Fruit fly (Drosophila melanogaster) whole organism, embryonic: ENCODE data around the gene CG42758.
A peak's percentile ranks its signal among the peaks of the same experiment; 100 is the strongest.

Experiments used
- Abd-B ChIP-seq: fragments of 200-800 bp; sonication (Bioruptor generic); optimal IDR thresholded peaks from 2 replicates; lab custom pipeline; 2018; ENCODE audit warnings: missing biosample characterization, mild to moderate bottlenecking, missing genetic modification characterization, moderate library complexity
- BEAF-32 ChIP-seq: fragments of 200-800 bp; sonication (Bioruptor generic); optimal IDR thresholded peaks from 3 replicates; lab custom pipeline; 2017; ENCODE audit warnings: missing biosample characterization, missing genetic modification characterization, mild to moderate bottlenecking, moderate library complexity, missing genetic modification reagents
- Bdp1 ChIP-seq: fragments of 200-800 bp; sonication (Bioruptor generic); optimal IDR thresholded peaks from 3 replicates; lab custom pipeline; 2016; ENCODE audit warnings: missing biosample characterization, missing genetic modification characterization
- CG13424 ChIP-seq: fragments of 200-800 bp; sonication (Bioruptor generic); optimal IDR thresholded peaks from 2 replicates; lab custom pipeline; 2019; ENCODE audit warnings: missing biosample characterization, mild to moderate bottlenecking, missing genetic modification characterization, moderate library complexity
- CG13624 ChIP-seq: fragments of 200-800 bp; sonication (Bioruptor generic); optimal IDR thresholded peaks from 2 replicates; lab custom pipeline; 2016; ENCODE audit warnings: missing biosample characterization, missing genetic modification characterization
- CG15269 ChIP-seq: fragments of 200-800 bp; sonication (Bioruptor generic); optimal IDR thresholded peaks from 2 replicates; lab custom pipeline; 2018; ENCODE audit warnings: missing biosample characterization, mild to moderate bottlenecking, missing genetic modification characterization, moderate library complexity
- CG1529 ChIP-seq: fragments of 200-800 bp; sonication (Bioruptor generic); optimal IDR thresholded peaks from 3 replicates; lab custom pipeline; 2018; ENCODE audit warnings: missing biosample characterization, missing genetic modification characterization
- CG17186 ChIP-seq: fragments of 200-800 bp; sonication (Bioruptor generic); optimal IDR thresholded peaks from 3 replicates; lab custom pipeline; 2017; ENCODE audit warnings: missing biosample characterization, missing genetic modification reagents, missing genetic modification characterization
- CG17361 ChIP-seq: fragments of 200-800 bp; sonication (Bioruptor generic); IDR thresholded peaks from 3 replicates; pipeline ENCODE4 v1.3.6; 2022; ENCODE audit warnings: missing biosample characterization, missing genetic modification characterization
- CG2120 ChIP-seq: fragments of 200-800 bp; sonication (Bioruptor generic); optimal IDR thresholded peaks from 3 replicates; lab custom pipeline; 2016; ENCODE audit warnings: missing biosample characterization, missing genetic modification characterization
- CG3847 ChIP-seq: fragments of 200-800 bp; sonication (Bioruptor generic); IDR thresholded peaks from 2 replicates; pipeline ENCODE4 v1.3.6; 2022; ENCODE audit warnings: missing biosample characterization, missing genetic modification characterization
- CG42726 ChIP-seq: fragments of 200-800 bp; sonication (Bioruptor generic); IDR thresholded peaks from 2 replicates; pipeline ENCODE4 v1.3.6; 2022; ENCODE audit warnings: missing biosample characterization, missing genetic modification characterization; ENCODE audit not compliant: partially characterized antibody
- CG43689 ChIP-seq: fragments of 200-800 bp; sonication (Bioruptor generic); IDR thresholded peaks from 2 replicates; pipeline ENCODE4 v1.3.6; 2022; ENCODE audit warnings: missing biosample characterization, missing genetic modification characterization
- CG7271 ChIP-seq: fragments of 200-800 bp; sonication (Bioruptor generic); optimal IDR thresholded peaks from 2 replicates; lab custom pipeline; 2018; ENCODE audit warnings: missing biosample characterization, mild to moderate bottlenecking, missing genetic modification characterization, moderate library complexity
- CG8388 ChIP-seq: fragments of 200-800 bp; sonication (Bioruptor generic); optimal IDR thresholded peaks from 2 replicates; lab custom pipeline; 2019; ENCODE audit warnings: missing biosample characterization, mild to moderate bottlenecking, missing genetic modification characterization, moderate library complexity
- CTCF ChIP-seq: fragments of 200-800 bp; sonication (Bioruptor generic); optimal IDR thresholded peaks from 2 replicates; lab custom pipeline; 2017; ENCODE audit warnings: missing biosample characterization, mild to moderate bottlenecking, missing genetic modification characterization, moderate library complexity
- Camta ChIP-seq: fragments of 200-800 bp; sonication (Bioruptor generic); optimal IDR thresholded peaks from 2 replicates; lab custom pipeline; 2016; ENCODE audit warnings: missing biosample characterization, missing genetic modification characterization
- Chrac-16 ChIP-seq: fragments of 200-800 bp; sonication (Bioruptor generic); optimal IDR thresholded peaks from 3 replicates; lab custom pipeline; 2016; ENCODE audit warnings: missing biosample characterization, missing genetic modification characterization
- Deaf1 ChIP-seq: fragments of 200-800 bp; optimal IDR thresholded peaks from 3 replicates; lab custom pipeline; 2019; ENCODE audit warnings: missing biosample characterization, mild to moderate bottlenecking, missing genetic modification characterization, moderate library complexity
- Dip3 ChIP-seq: fragments of 200-800 bp; sonication (Bioruptor generic); optimal IDR thresholded peaks from 3 replicates; lab custom pipeline; 2016; ENCODE audit warnings: missing biosample characterization, missing genetic modification characterization
- Dll ChIP-seq: fragments of 200-800 bp; sonication (Bioruptor generic); IDR thresholded peaks from 4 replicates; pipeline ENCODE4 v1.3.6; 2022; ENCODE audit warnings: missing biosample characterization, missing genetic modification characterization; ENCODE audit not compliant: partially characterized antibody
- Dref ChIP-seq: fragments of 200-800 bp; sonication (Bioruptor generic); IDR thresholded peaks from 2 replicates; pipeline ENCODE4 v1.3.6; 2022; ENCODE audit warnings: missing biosample characterization, missing genetic modification characterization
- E2f2 ChIP-seq: fragments of 200-800 bp; sonication (Bioruptor generic); IDR thresholded peaks from 2 replicates; pipeline ENCODE4 v1.3.6; 2022; ENCODE audit warnings: missing biosample characterization, missing genetic modification characterization
- Gug ChIP-seq: fragments of 200-800 bp; sonication (Bioruptor generic); IDR thresholded peaks from 4 replicates; pipeline ENCODE4 v1.3.6; 2022; ENCODE audit warnings: missing biosample characterization, missing genetic modification characterization
- HHEX ChIP-seq: fragments of 200-800 bp; sonication (Bioruptor generic); optimal IDR thresholded peaks from 3 replicates; lab custom pipeline; 2017; ENCODE audit warnings: missing biosample characterization, mild to moderate bottlenecking, missing genetic modification characterization, missing genetic modification reagents
- HLH3B ChIP-seq: fragments of 200-800 bp; sonication (Bioruptor generic); IDR thresholded peaks from 2 replicates; pipeline ENCODE4 v1.3.6; 2022; ENCODE audit warnings: missing biosample characterization, missing genetic modification characterization
- Hand ChIP-seq: fragments of 200-800 bp; sonication (Bioruptor generic); optimal IDR thresholded peaks from 2 replicates; lab custom pipeline; 2017; ENCODE audit warnings: mild to moderate bottlenecking, missing biosample characterization, missing genetic modification reagents, missing genetic modification characterization
- HmgZ ChIP-seq: fragments of 200-800 bp; sonication (Bioruptor generic); optimal IDR thresholded peaks from 2 replicates; lab custom pipeline; 2018; ENCODE audit warnings: missing biosample characterization, mild to moderate bottlenecking, missing genetic modification characterization
- Hmr ChIP-seq: fragments of 200-800 bp; sonication (Bioruptor generic); optimal IDR thresholded peaks from 3 replicates; lab custom pipeline; 2017; ENCODE audit warnings: mild to moderate bottlenecking, missing biosample characterization, missing genetic modification reagents, missing genetic modification characterization
- MTF-1 ChIP-seq: fragments of 200-800 bp; sonication (Bioruptor generic); optimal IDR thresholded peaks from 2 replicates; lab custom pipeline; 2018; ENCODE audit warnings: missing biosample characterization, mild to moderate bottlenecking, missing genetic modification characterization, borderline replicate concordance
- Med ChIP-seq: fragments of 200-800 bp; sonication (Bioruptor generic); peaks from one replicate; lab custom pipeline; 2016; ENCODE audit warnings: missing biosample characterization, missing genetic modification characterization, mild to moderate bottlenecking, inconsistent platforms, moderate library complexity
- NC2α ChIP-seq: fragments of 200-800 bp; sonication (Bioruptor generic); optimal IDR thresholded peaks from 2 replicates; lab custom pipeline; 2016; ENCODE audit warnings: missing biosample characterization, missing genetic modification characterization
- NfI ChIP-seq: fragments of 200-800 bp; sonication (Bioruptor generic); optimal IDR thresholded peaks from 3 replicates; lab custom pipeline; 2018; ENCODE audit warnings: missing biosample characterization, mild to moderate bottlenecking, missing genetic modification characterization, moderate library complexity
- Pdp1 ChIP-seq, 2 experiments: fragments of 200-800 bp; sonication (Bioruptor generic); optimal IDR thresholded peaks; 3 replicates each; lab custom pipeline; 2016; ENCODE audit warnings: missing biosample characterization in 2 of 2, missing genetic modification characterization in 2 of 2, mild to moderate bottlenecking in 1 of 2, moderate library complexity in 1 of 2
- Sin3A ChIP-seq: fragments of >200 bp; optimal IDR thresholded peaks from 2 replicates; lab custom pipeline; 2018
- TFAM ChIP-seq: fragments of 200-800 bp; sonication (Bioruptor generic); optimal IDR thresholded peaks from 2 replicates; lab custom pipeline; 2017; ENCODE audit warnings: missing biosample characterization, missing genetic modification characterization, inconsistent platforms
- Xbp1 ChIP-seq: fragments of 200-800 bp; sonication (Bioruptor generic); optimal IDR thresholded peaks from 3 replicates; lab custom pipeline; 2016; ENCODE audit warnings: missing biosample characterization, mild to moderate bottlenecking, missing genetic modification characterization
- bcd ChIP-seq: fragments of 200-800 bp; sonication (Bioruptor generic); optimal IDR thresholded peaks from 2 replicates; lab custom pipeline; 2017; ENCODE audit warnings: missing biosample characterization, mild to moderate bottlenecking, missing genetic modification characterization
- disco-r ChIP-seq: fragments of 200-800 bp; sonication (Bioruptor generic); optimal IDR thresholded peaks from 2 replicates; lab custom pipeline; 2016; ENCODE audit warnings: missing biosample characterization, missing genetic modification characterization
- en ChIP-seq: fragments of 200-800 bp; sonication (Bioruptor generic); optimal IDR thresholded peaks from 2 replicates; lab custom pipeline; 2016; ENCODE audit warnings: missing biosample characterization, missing genetic modification characterization
- gcm ChIP-seq: fragments of 200-800 bp; sonication (Bioruptor generic); optimal IDR thresholded peaks from 2 replicates; lab custom pipeline; 2019; ENCODE audit warnings: missing biosample characterization, mild to moderate bottlenecking, missing genetic modification characterization, moderate library complexity
- gt ChIP-seq: fragments of 200-800 bp; sonication (Bioruptor generic); IDR thresholded peaks from 2 replicates; pipeline ENCODE4 v1.3.6; 2022; ENCODE audit warnings: missing biosample characterization, missing genetic modification characterization
- mam ChIP-seq: fragments of 200-800 bp; sonication (Bioruptor generic); optimal IDR thresholded peaks from 3 replicates; lab custom pipeline; 2016; ENCODE audit warnings: missing biosample characterization, missing genetic modification characterization
- nom ChIP-seq: fragments of 200-800 bp; sonication (Bioruptor generic); optimal IDR thresholded peaks from 2 replicates; lab custom pipeline; 2017; ENCODE audit warnings: missing biosample characterization, missing genetic modification characterization, mild to moderate bottlenecking, moderate library complexity, missing genetic modification reagents
- pita ChIP-seq: fragments of 200-800 bp; sonication (Bioruptor generic); optimal IDR thresholded peaks from 2 replicates; lab custom pipeline; 2017; ENCODE audit warnings: missing biosample characterization, mild to moderate bottlenecking, missing genetic modification characterization
- rib ChIP-seq: fragments of 200-800 bp; sonication (Bioruptor generic); IDR thresholded peaks from 2 replicates; pipeline ENCODE4 v1.3.6; 2022; ENCODE audit warnings: missing biosample characterization, missing genetic modification characterization
- row ChIP-seq: fragments of 200-800 bp; sonication (Bioruptor generic); IDR thresholded peaks from 3 replicates; pipeline ENCODE4 v1.3.6; 2022; ENCODE audit warnings: missing biosample characterization, missing genetic modification characterization
- slbo ChIP-seq: fragments of 200-800 bp; sonication (Bioruptor generic); IDR thresholded peaks from 2 replicates; pipeline ENCODE4 v1.3.6; 2022; ENCODE audit warnings: missing biosample characterization, missing genetic modification characterization
- usp ChIP-seq: fragments of >200 bp; optimal IDR thresholded peaks from 2 replicates; lab custom pipeline; 2017; ENCODE audit warnings: missing biosample characterization, missing genetic modification characterization
- vfl ChIP-seq: fragments of 200-800 bp; sonication (Bioruptor generic); optimal IDR thresholded peaks from 2 replicates; lab custom pipeline; 2016; ENCODE audit warnings: missing biosample characterization, missing genetic modification characterization
- zfh2 ChIP-seq: fragments of 200-800 bp; sonication (Bioruptor generic); optimal IDR thresholded peaks from 2 replicates; lab custom pipeline; 2016; ENCODE audit warnings: missing biosample characterization, missing genetic modification characterization

CG42758 gene

dm6 chr3L:14537435-14537991 lies 29.7 kb upstream of the CG42758 start, which contains the start of gene Mpcp2 (continued):
- TF ChIP-seq Hmr (GFP tag; lab: Kevin White, UChicago) = peak; percentile 85
- TF ChIP-seq CG7271 (tag; lab: Kevin White, UChicago) = no peak
- TF ChIP-seq Xbp1 (GFP tag; lab: Kevin White, UChicago) = peak; percentile 9
- peak; percentile 26 for TF ChIP-seq CG15269 (tag; lab: Kevin White, UChicago)
- no peak for TF ChIP-seq en (GFP tag; lab: Kevin White, UChicago)
- TF ChIP-seq pita = peak; percentile 99
- TF ChIP-seq mam (GFP tag; lab: Kevin White, UChicago) = no peak
- TF ChIP-seq NC2α (GFP tag; lab: Kevin White, UChicago) = no peak
- no peak for TF ChIP-seq Dref (GFP tag; lab: Robert Waterston, UW)
- TF ChIP-seq CG13624 (GFP tag; lab: Kevin White, UChicago) = peak; percentile 28
- peak; percentile 50 for TF ChIP-seq CG2120
- no peak for TF ChIP-seq Chrac-16
- peak; percentile 62 for TF ChIP-seq Bdp1 (GFP tag; lab: Kevin White, UChicago)
- TF ChIP-seq Pdp1 (GFP tag; optimal IDR thresholded peaks at IDR 0.05; lab: Kevin White, UChicago) = peak in 1 of 2 experiments; percentile 100
- peak; percentile 49; the same call in 1 of the 2 replicates for TF ChIP-seq slbo (GFP tag; lab: Robert Waterston, UW)
- TF ChIP-seq MTF-1 (GFP tag; lab: Kevin White, UChicago) = peak; percentile 39
- TF ChIP-seq vfl (GFP tag; lab: Kevin White, UChicago) = peak; percentile 2
- peak; percentile 19 for TF ChIP-seq CG17186 (GFP tag; lab: Kevin White, UChicago)
- no peak for TF ChIP-seq usp (GFP tag; lab: Kevin White, UChicago)
- TF ChIP-seq TFAM = no peak
- peak; percentile 49 for TF ChIP-seq gcm (GFP tag; lab: Kevin White, UChicago)
- TF ChIP-seq CG8388 = peak; percentile 8
- peak; percentile 93 for TF ChIP-seq HmgZ
- peak; percentile 1 for TF ChIP-seq Camta (GFP tag; lab: Kevin White, UChicago)
- no peak for TF ChIP-seq HLH3B (GFP tag; lab: Robert Waterston, UW)
- peak; percentile 19 for TF ChIP-seq zfh2
- TF ChIP-seq CG3847 = peak; percentile 85
- peak; percentile 94 for TF ChIP-seq Med (GFP tag; lab: Kevin White, UChicago)
- peak; percentile 65 for TF ChIP-seq Abd-B (GFP tag; lab: Kevin White, UChicago)
- peak; percentile 67 for TF ChIP-seq Deaf1 (tag; lab: Kevin White, UChicago)
- no peak for TF ChIP-seq CG43689 (GFP tag; lab: Robert Waterston, UW)
- TF ChIP-seq rib = no peak; the same call in 1 of the 2 replicates
- TF ChIP-seq CG1529 (GFP tag; lab: Kevin White, UChicago) = no peak
- 0 out of 4 replicates have a peak, but pooled peaks have one; percentile 39 for TF ChIP-seq Dll (GFP tag; lab: Robert Waterston, UW)
- TF ChIP-seq Sin3A (lab: Kevin White, UChicago) = peak; percentile 42
- peak; percentile 55 for TF ChIP-seq nom (GFP tag; lab: Kevin White, UChicago)
- TF ChIP-seq BEAF-32 = peak; percentile 62
- TF ChIP-seq CG17361 (GFP tag; lab: Robert Waterston, UW) = peak; percentile 42; the same call in 2 of the 3 replicates
- peak; percentile 49 for TF ChIP-seq CG13424 (tag; lab: Kevin White, UChicago)
- no peak for TF ChIP-seq gt
- peak; percentile 55 for TF ChIP-seq bcd (GFP tag; lab: Kevin White, UChicago)
- TF ChIP-seq Dip3 (GFP tag; lab: Kevin White, UChicago) = peak; percentile 65
- peak; percentile 16 for TF ChIP-seq NfI (GFP tag; lab: Kevin White, UChicago)
- peak; percentile 28 for TF ChIP-seq HHEX (GFP tag; lab: Kevin White, UChicago)
- TF ChIP-seq Hand (GFP tag; lab: Kevin White, UChicago) = no peak
- peak; percentile 86 for TF ChIP-seq CTCF
- no peak for TF ChIP-seq disco-r (GFP tag; lab: Kevin White, UChicago)
- peak; percentile 18; the same call in 1 of the 4 replicates for TF ChIP-seq Gug (GFP tag; lab: Robert Waterston, UW)
- TF ChIP-seq row (GFP tag; lab: Robert Waterston, UW) = peak; percentile 39; the same call in 1 of the 3 replicates
- TF ChIP-seq CG42726 = peak; percentile 66; the same call in 1 of the 2 replicates
- peak; percentile 62 for TF ChIP-seq E2f2
